Fruit fly (Drosophila melanogaster): ENCODE measurements around the gene BicD.

Gene BicD

dm6 chr2L:17465915-17466677 is 6.9 kb downstream of the BicD start (continued):
- TF ChIP-seq jigr1 (GFP tag; IDR thresholded peaks at IDR 0.05) = 0 out of 3 replicates have a peak, but pooled peaks have one; percentile 43
- peak; percentile 52 for TF ChIP-seq MTF-1 (GFP tag; optimal IDR thresholded peaks at IDR 0.05; ENCODE audit: borderline replicate concordance)
- TF ChIP-seq CG3407 (GFP tag; optimal IDR thresholded peaks at IDR 0.05) = peak; percentile 58
- peak; percentile 51 for TF ChIP-seq CG10462 (GFP tag; optimal IDR thresholded peaks at IDR 0.05)
- TF ChIP-seq CG14050 (GFP tag; IDR thresholded peaks at IDR 0.05) = peak; percentile 73
- peak; percentile 70 for TF ChIP-seq cato (GFP tag; optimal IDR thresholded peaks at IDR 0.05; ENCODE audit: borderline replicate concordance)
- peak; percentile 62; the same call in 1 of the 2 replicates for TF ChIP-seq dimm (GFP tag; IDR thresholded peaks at IDR 0.05)
- TF ChIP-seq CG1792 (GFP tag; optimal IDR thresholded peaks at IDR 0.05) = peak; percentile 83
- no peak for TF ChIP-seq CG43689 (GFP tag; IDR thresholded peaks at IDR 0.05)
- TF ChIP-seq ATbp (GFP tag; optimal IDR thresholded peaks at IDR 0.05) = peak; percentile 83
- TF ChIP-seq Dek (tag; optimal IDR thresholded peaks at IDR 0.05) = peak; percentile 76
- peak; percentile 66 for TF ChIP-seq her (GFP tag; optimal IDR thresholded peaks at IDR 0.05)
- peak; percentile 20 for TF ChIP-seq exex (tag; optimal IDR thresholded peaks at IDR 0.05)
- TF ChIP-seq CG10565 (GFP tag; optimal IDR thresholded peaks at IDR 0.05) = peak; percentile 7
- no peak for TF ChIP-seq fd102C (GFP tag; optimal IDR thresholded peaks at IDR 0.05)
- no peak for TF ChIP-seq cg (GFP tag; optimal IDR thresholded peaks at IDR 0.05)
- no peak for TF ChIP-seq ham (GFP tag; IDR thresholded peaks at IDR 0.05)
- TF ChIP-seq Awh (GFP tag; IDR thresholded peaks at IDR 0.05) = peak; percentile 62; the same call in 1 of the 2 replicates
- TF ChIP-seq cwo (GFP tag; optimal IDR thresholded peaks at IDR 0.05) = peak; percentile 78
- TF ChIP-seq Rfx (GFP tag; IDR thresholded peaks at IDR 0.05) = peak; percentile 74
- peak; percentile 87 for TF ChIP-seq Blimp-1 (GFP tag; optimal IDR thresholded peaks at IDR 0.05)
- TF ChIP-seq CG3847 (GFP tag; IDR thresholded peaks at IDR 0.05) = peak; percentile 52; the same call in 1 of the 2 replicates
- TF ChIP-seq zf30C (GFP tag; optimal IDR thresholded peaks at IDR 0.05) = peak; percentile 55
- TF ChIP-seq CkIIα-i1 (GFP tag; IDR thresholded peaks at IDR 0.05) = no peak
- TF ChIP-seq CG2712 (tag; optimal IDR thresholded peaks at IDR 0.05) = peak; percentile 88
- no peak for TF ChIP-seq Hr78 (GFP tag; optimal IDR thresholded peaks at IDR 0.05)
- TF ChIP-seq CG42726 (GFP tag; IDR thresholded peaks at IDR 0.05; ENCODE audit: partially characterized antibody) = no peak
- TF ChIP-seq ato (GFP tag; IDR thresholded peaks at IDR 0.05; ENCODE audit: partially characterized antibody) = no peak
- TF ChIP-seq H2.0 (GFP tag; IDR thresholded peaks at IDR 0.05) = peak; percentile 69
- no peak for TF ChIP-seq gcm (GFP tag; optimal IDR thresholded peaks at IDR 0.05)
- TF ChIP-seq B-H2 (GFP tag; optimal IDR thresholded peaks at IDR 0.05) = peak; percentile 22
- peak; percentile 81 for TF ChIP-seq CG9727 (GFP tag; optimal IDR thresholded peaks at IDR 0.05)
- peak; percentile 70 for TF ChIP-seq ems (GFP tag; optimal IDR thresholded peaks at IDR 0.05)
- TF ChIP-seq jumu (GFP tag; optimal IDR thresholded peaks at IDR 0.05) = peak; percentile 73
- TF ChIP-seq CG2116 (GFP tag; optimal IDR thresholded peaks at IDR 0.05) = peak; percentile 30
- peak; percentile 82 for TF ChIP-seq Oli (tag; optimal IDR thresholded peaks at IDR 0.05)
- peak; percentile 74 for TF ChIP-seq CG4328 (GFP tag; optimal IDR thresholded peaks at IDR 0.05)
- peak; percentile 68 for TF ChIP-seq CG5245 (GFP tag; optimal IDR thresholded peaks at IDR 0.05)
- TF ChIP-seq dati (GFP tag; IDR thresholded peaks at IDR 0.05) = peak; percentile 38; the same call in 1 of the 2 replicates
- TF ChIP-seq psq (GFP tag; optimal IDR thresholded peaks at IDR 0.05) = no peak
- TF ChIP-seq Dip3 (GFP tag; optimal IDR thresholded peaks at IDR 0.05) = peak; percentile 43
- TF ChIP-seq odd (GFP tag; optimal IDR thresholded peaks at IDR 0.05) = peak; percentile 58
- TF ChIP-seq CG6765 (GFP tag; optimal IDR thresholded peaks at IDR 0.05) = no peak
- peak; percentile 41; the same call in 1 of the 3 replicates for TF ChIP-seq otp (GFP tag; IDR thresholded peaks at IDR 0.05)
- TF ChIP-seq NC2α (GFP tag; optimal IDR thresholded peaks at IDR 0.05) = peak; percentile 34
- peak; percentile 66 for TF ChIP-seq CG12104 (GFP tag; optimal IDR thresholded peaks at IDR 0.05)
- peak in 1 of 2 experiments; percentile 45 for TF ChIP-seq crp (GFP tag; optimal IDR thresholded peaks at IDR 0.05)
- TF ChIP-seq chinmo (GFP tag; IDR thresholded peaks at IDR 0.05; ENCODE audit: partially characterized antibody) = no peak

Data from whole organism, embryonic.